Worm (Caenorhabditis elegans): ENCODE measurements around the gene daf-4.
A peak's percentile ranks its signal among the peaks of the same experiment; 100 is the strongest.

Gene daf-4

DNA sequence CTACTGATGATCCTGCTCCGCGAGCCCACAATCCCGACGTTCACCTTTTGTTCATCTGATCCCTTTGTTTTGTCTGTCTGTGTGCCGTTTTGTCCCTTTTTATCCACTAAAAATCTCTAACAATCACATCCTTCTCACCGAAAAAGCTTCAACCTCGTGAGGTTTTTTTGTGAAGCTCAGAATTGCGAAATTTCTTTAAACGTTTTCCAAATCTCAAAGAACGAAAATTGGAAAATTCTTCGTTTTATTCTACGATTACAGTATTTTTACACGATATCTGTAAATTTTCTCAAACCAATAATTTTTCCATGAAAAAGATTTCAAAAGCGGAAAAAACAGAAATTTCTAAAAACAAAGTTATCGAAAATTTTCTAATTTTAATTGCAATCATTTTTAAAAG lies 49.3 kb downstream of the daf-4 start:
- TF ChIP-seq cebp-1 (GFP tag; IDR thresholded peaks at IDR 0.05) (no peak), cebp-1 (tag; optimal IDR thresholded peaks at IDR 0.05) (peak; percentile 50), bed-1 (GFP tag; IDR thresholded peaks at IDR 0.05) (no peak)

DNA sequence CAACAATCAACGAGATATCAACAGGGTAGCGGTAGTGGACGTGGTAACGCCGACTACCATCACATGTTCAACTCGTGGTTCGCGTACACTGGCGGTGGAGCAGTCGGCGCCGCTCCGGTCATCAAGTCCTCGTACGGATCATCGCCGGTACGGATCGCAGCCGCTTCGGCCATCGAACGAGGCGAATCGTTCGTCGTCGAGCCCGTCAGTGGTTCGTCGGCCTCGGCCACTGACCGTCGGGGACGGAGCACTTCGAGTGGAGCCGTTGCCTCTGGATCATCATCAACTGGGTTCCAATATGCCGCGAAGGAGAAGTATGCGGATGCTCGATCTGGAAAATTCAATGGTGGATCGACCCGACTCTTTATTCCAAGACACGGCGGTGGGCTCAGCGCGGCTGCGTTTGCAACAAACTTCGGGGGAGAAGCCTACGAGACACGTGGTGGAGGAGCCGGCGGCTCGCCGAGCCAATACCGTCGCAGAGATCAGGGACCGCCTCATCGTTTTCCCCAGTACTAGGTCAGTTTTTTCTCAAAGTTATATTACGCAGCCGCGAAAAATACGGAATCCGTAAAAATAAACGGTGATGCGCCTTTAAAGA lies 50.5 kb downstream of the daf-4 start:
- TF ChIP-seq nhr-120 (GFP tag; IDR thresholded peaks at IDR 0.05) (no peak), egrh-3 (GFP tag; IDR thresholded peaks at IDR 0.05) (peak; percentile 80; the same call in 1 of the 2 replicates), repo-1 (tag; optimal IDR thresholded peaks at IDR 0.05) (peak; percentile 15), snpc-1.1 (tag; optimal IDR thresholded peaks at IDR 0.05; ENCODE audit: insufficient read depth) (no peak), sdz-38 (tag; optimal IDR thresholded peaks at IDR 0.05) (no peak), ceh-79 (tag; optimal IDR thresholded peaks at IDR 0.05) (no peak), Y53F4B.3 (GFP tag; IDR thresholded peaks at IDR 0.05) (no peak), zfh-2 (GFP tag; conservative IDR thresholded peaks at IDR 0.05) (peak; percentile 91), unc-62 (GFP tag; optimal IDR thresholded peaks at IDR 0.05) (no peak), Y79H2A.3 (GFP tag; conservative IDR thresholded peaks at IDR 0.05) (no peak)

DNA sequence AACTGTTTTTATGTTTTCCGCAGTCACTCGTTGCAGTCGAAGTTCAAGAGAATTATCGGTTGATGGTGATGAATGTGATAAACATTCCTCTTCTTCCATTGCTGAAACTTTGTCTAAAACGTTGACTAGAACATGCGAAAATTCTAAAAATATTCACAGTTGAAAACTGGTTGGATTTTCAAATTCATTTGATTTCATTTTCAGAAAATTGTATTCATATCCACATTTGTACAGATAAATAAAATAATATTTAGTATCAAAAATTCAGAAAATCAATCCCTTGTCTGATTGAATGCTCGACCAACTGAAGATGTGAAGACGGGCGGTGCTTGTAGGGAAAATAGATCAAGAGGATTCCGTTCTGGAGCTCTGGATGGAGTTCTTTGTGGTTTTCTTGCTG lies 52.9 kb downstream of the daf-4 start, which contains the start of gene F54E7.9:
F54E7.9 (minus strand) TSS at position 101 of the 400 bp plus-strand sequence.
- no peak for TF ChIP-seq ceh-27 (GFP tag; optimal IDR thresholded peaks at IDR 0.05)
- TF ChIP-seq lsl-1 (GFP tag; optimal IDR thresholded peaks at IDR 0.05) = no peak
- no peak for TF ChIP-seq T26A5.8 (tag; optimal IDR thresholded peaks at IDR 0.05)
- no peak for TF ChIP-seq hrde-1 (tag; optimal IDR thresholded peaks at IDR 0.05; ENCODE audit: borderline replicate concordance)
- no peak for TF ChIP-seq nfya-2 (GFP tag; IDR thresholded peaks at IDR 0.05)
- no peak for TF ChIP-seq lir-1 (GFP tag; conservative IDR thresholded peaks at IDR 0.05)
- TF ChIP-seq ZK185.1 (tag; optimal IDR thresholded peaks at IDR 0.05; ENCODE audit: poor library complexity, severe bottlenecking) = no peak
- TF ChIP-seq dox-1 (GFP tag; IDR thresholded peaks at IDR 0.05) = no peak
- no peak for TF ChIP-seq ztf-6 (GFP tag; IDR thresholded peaks at IDR 0.05)
- TF ChIP-seq ztf-18 (tag; optimal IDR thresholded peaks at IDR 0.05) = no peak
- TF ChIP-seq nhr-80 (tag; optimal IDR thresholded peaks at IDR 0.05) = no peak
- no peak for TF ChIP-seq bed-1 (GFP tag; IDR thresholded peaks at IDR 0.05)
- TF ChIP-seq chd-7 (tag; optimal IDR thresholded peaks at IDR 0.05) = no peak
- no peak for TF ChIP-seq mes-4 (tag; optimal IDR thresholded peaks at IDR 0.05)
- no peak for TF ChIP-seq madf-3 (GFP tag; IDR thresholded peaks at IDR 0.05)
- TF ChIP-seq egl-44 (GFP tag; IDR thresholded peaks at IDR 0.05) = no peak
- no peak for TF ChIP-seq athp-1 (tag; optimal IDR thresholded peaks at IDR 0.05)
- no peak for TF ChIP-seq pha-4 (tag; optimal IDR thresholded peaks at IDR 0.05)

DNA sequence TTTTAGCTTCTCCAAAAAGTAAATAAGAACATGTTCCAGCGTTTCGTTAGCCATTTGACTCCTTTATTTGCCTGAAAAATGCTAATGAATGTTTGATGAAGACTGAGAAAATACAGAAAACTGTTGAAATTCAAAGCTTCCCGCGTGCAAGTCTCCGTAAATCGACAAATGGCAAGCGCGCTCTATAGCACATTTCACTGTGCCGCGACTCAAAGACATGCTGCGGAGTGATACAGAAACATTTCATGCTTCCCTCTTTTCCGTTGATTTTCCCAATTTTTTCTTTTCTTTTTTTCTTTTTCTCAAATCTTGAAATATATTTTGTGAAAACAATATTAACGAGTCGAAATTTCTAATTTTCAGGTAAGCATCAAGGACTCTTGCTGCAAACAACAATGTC lies 54.0 kb downstream of the daf-4 start, which contains the start of the genes ska-3 and rps-12:
ska-3 (minus strand) TSS at position 71 of the 400 bp plus-strand sequence.
rps-12 (plus strand) TSS at position 364 of the 400 bp plus-strand sequence.
- TF ChIP-seq hrde-1 (tag; optimal IDR thresholded peaks at IDR 0.05; ENCODE audit: borderline replicate concordance) = peak; percentile 57
- no peak for TF ChIP-seq lag-1 (GFP tag; IDR thresholded peaks at IDR 0.05)
- TF ChIP-seq mel-28 (tag; optimal IDR thresholded peaks at IDR 0.05; ENCODE audit: borderline replicate concordance) = no peak
- no peak for TF ChIP-seq nhr-179 (tag; optimal IDR thresholded peaks at IDR 0.05)
- TF ChIP-seq Y79H2A.3 (GFP tag; conservative IDR thresholded peaks at IDR 0.05) = peak; percentile 69
- peak; percentile 77 for TF ChIP-seq madf-8 (GFP tag; conservative IDR thresholded peaks at IDR 0.05)
- TF ChIP-seq bed-1 (GFP tag; IDR thresholded peaks at IDR 0.05) = no peak
- peak; percentile 82 for TF ChIP-seq hsf-1 (GFP tag; IDR thresholded peaks at IDR 0.05)
- TF ChIP-seq repo-1 (tag; optimal IDR thresholded peaks at IDR 0.05) = peak; percentile 90
- peak; percentile 79 for TF ChIP-seq gei-17 (GFP tag; optimal IDR thresholded peaks at IDR 0.05)
- TF ChIP-seq T07F8.4 (tag; optimal IDR thresholded peaks at IDR 0.05) = no peak
- peak; percentile 26 for TF ChIP-seq nhr-90 (tag; optimal IDR thresholded peaks at IDR 0.05)
- 0 out of 2 replicates have a peak, but pooled peaks have one; percentile 55 for TF ChIP-seq F39B2.1 (GFP tag; IDR thresholded peaks at IDR 0.05)
- TF ChIP-seq rcor-1 (GFP tag; IDR thresholded peaks at IDR 0.05) = peak; percentile 96
- TF ChIP-seq die-1 (tag; optimal IDR thresholded peaks at IDR 0.05) = no peak
- no peak for TF ChIP-seq cebp-2 (GFP tag; IDR thresholded peaks at IDR 0.05)
- peak; percentile 93 for TF ChIP-seq snpc-3.4 (tag; optimal IDR thresholded peaks at IDR 0.05)
- no peak for TF ChIP-seq sea-2 (GFP tag; IDR thresholded peaks at IDR 0.05)
- TF ChIP-seq lin-35 (GFP tag; optimal IDR thresholded peaks at IDR 0.05) = peak; percentile 48 to 99 (median 88)

Data from whole organism, young adult.